Worm (Caenorhabditis elegans) whole organism, L4 larva: ENCODE data around the gene T14G8.2.

Experiments
- D1046.2 ChIP-seq: fragments of 200-800 bp; sonication (Bioruptor generic); IDR thresholded peaks from 2 replicates; pipeline ENCODE4 v1.3.6; 2022; ENCODE audit warnings: missing genetic modification characterization, missing compliant biosample characterization
- F10B5.3 ChIP-seq: sonication (generic microtip); optimal IDR thresholded peaks from 2 replicates; lab custom pipeline; 2016; ENCODE audit warnings: mild to moderate bottlenecking, missing genetic modification characterization, missing compliant biosample characterization
- T20F7.1 ChIP-seq: fragments of 200-800 bp; sonication (Bioruptor generic); optimal IDR thresholded peaks from 2 replicates; lab custom pipeline; 2018; ENCODE audit warnings: mild to moderate bottlenecking, missing genetic modification characterization, missing compliant biosample characterization
- T26A8.4 ChIP-seq: fragments of 200-800 bp; sonication (Bioruptor generic); IDR thresholded peaks from 2 replicates; pipeline ENCODE4 v1.3.6; 2022; ENCODE audit warnings: missing genetic modification characterization, missing compliant biosample characterization
- Y105C5A.15 ChIP-seq: fragments of 200-800 bp; sonication (Bioruptor generic); IDR thresholded peaks from 2 replicates; pipeline ENCODE4 v1.3.6; 2022; ENCODE audit warnings: missing genetic modification characterization, missing compliant biosample characterization
- Y75B8A.6 ChIP-seq: fragments of 200-800 bp; sonication (Bioruptor generic); IDR thresholded peaks from 2 replicates; pipeline ENCODE4 v1.3.6; 2022; ENCODE audit warnings: missing genetic modification reagents, missing genetic modification characterization, missing compliant biosample characterization
- ZK546.5 ChIP-seq, 2 experiments: sonication (generic microtip); optimal IDR thresholded peaks; 2 replicates each; lab custom pipeline; 2017; ENCODE audit warnings: missing biosample characterization in 2 of 2, missing genetic modification characterization in 2 of 2
- ama-1 ChIP-seq: fragments of 150-350 bp; optimal IDR thresholded peaks from 2 replicates; lab custom pipeline; 2014; ENCODE audit warnings: inconsistent platforms, mixed read lengths
- ceh-32 ChIP-seq: sonication (generic microtip); optimal IDR thresholded peaks from 2 replicates; lab custom pipeline; 2016; ENCODE audit warnings: mild to moderate bottlenecking, missing genetic modification characterization, missing compliant biosample characterization; ENCODE audit not compliant: poor library complexity
- ceh-44 ChIP-seq: fragments of 200-800 bp; sonication (Bioruptor generic); IDR thresholded peaks from 2 replicates; pipeline ENCODE4 v1.3.6; 2022; ENCODE audit warnings: missing genetic modification reagents, missing genetic modification characterization, missing compliant biosample characterization
- ceh-82 ChIP-seq: sonication (generic microtip); optimal IDR thresholded peaks from 2 replicates; lab custom pipeline; 2017; ENCODE audit warnings: missing biosample characterization, missing genetic modification characterization
- daf-12 ChIP-seq: fragments of 150-350 bp; optimal IDR thresholded peaks from 2 replicates; lab custom pipeline; 2014; ENCODE audit warnings: missing biosample characterization, missing genetic modification reagents, missing genetic modification characterization
- daf-16 ChIP-seq, 3 experiments: sonication (generic microtip); optimal IDR thresholded peaks; 2 replicates each; lab custom pipeline; 2016 to 2017; ENCODE audit warnings: missing genetic modification characterization in 3 of 3, missing genetic modification reagents in 3 of 3, mild to moderate bottlenecking in 2 of 3, missing compliant biosample characterization in 2 of 3, missing biosample characterization in 1 of 3, moderate library complexity in 1 of 3
- dmd-6 ChIP-seq: fragments of 200-800 bp; sonication (Bioruptor generic); IDR thresholded peaks from 2 replicates; pipeline ENCODE4 v1.3.6; 2022; ENCODE audit warnings: missing genetic modification reagents, missing genetic modification characterization, missing compliant biosample characterization
- dpl-1 ChIP-seq: fragments of 150-350 bp; optimal IDR thresholded peaks from 2 replicates; lab custom pipeline; 2014; ENCODE audit warnings: missing biosample characterization, missing genetic modification reagents, missing genetic modification characterization
- duxl-1 ChIP-seq: sonication (generic microtip); optimal IDR thresholded peaks from 2 replicates; lab custom pipeline; 2016; ENCODE audit warnings: mild to moderate bottlenecking, missing genetic modification characterization, moderate library complexity, missing compliant biosample characterization; ENCODE audit not compliant: poor library complexity
- dve-1 ChIP-seq: sonication (generic microtip); optimal IDR thresholded peaks from 2 replicates; lab custom pipeline; 2017; ENCODE audit warnings: antibody characterized with exemption, mild to moderate bottlenecking, missing genetic modification characterization, missing compliant biosample characterization; ENCODE audit not compliant: insufficient read depth
- egl-27 ChIP-seq: sonication (generic microtip); optimal IDR thresholded peaks from 3 replicates; lab custom pipeline; 2017; ENCODE audit warnings: missing biosample characterization, missing genetic modification reagents, missing genetic modification characterization
- gei-8 ChIP-seq: fragments of 200-800 bp; sonication (Bioruptor generic); optimal IDR thresholded peaks from 2 replicates; lab custom pipeline; 2018; ENCODE audit warnings: mild to moderate bottlenecking, missing genetic modification characterization, missing compliant biosample characterization
- hif-1 ChIP-seq, 2 experiments: sonication (generic microtip); optimal IDR thresholded peaks; 2 replicates each; lab custom pipeline; 2016 to 2017; ENCODE audit warnings: missing compliant biosample characterization in 2 of 2, missing genetic modification characterization in 2 of 2, missing genetic modification reagents in 2 of 2, missing genotype in 2 of 2, mild to moderate bottlenecking in 1 of 2
- hlh-11 ChIP-seq: fragments of 200-800 bp; sonication (Bioruptor generic); optimal IDR thresholded peaks from 2 replicates; lab custom pipeline; 2018; ENCODE audit warnings: mild to moderate bottlenecking, missing genetic modification characterization, missing compliant biosample characterization
- jun-1 ChIP-seq: fragments of 150-350 bp; optimal IDR thresholded peaks from 2 replicates; lab custom pipeline; 2014; ENCODE audit warnings: missing biosample characterization, missing genetic modification reagents, missing genetic modification characterization
- lin-1 ChIP-seq: fragments of 200-800 bp; sonication (Bioruptor generic); IDR thresholded peaks from 2 replicates; pipeline ENCODE4 v1.3.6; 2022; ENCODE audit warnings: missing genetic modification reagents, missing genetic modification characterization, missing compliant biosample characterization
- lin-15B ChIP-seq: fragments of 150-350 bp; sonication (generic microtip); optimal IDR thresholded peaks from 3 replicates; lab custom pipeline; 2014; ENCODE audit warnings: missing biosample characterization, missing genetic modification characterization
- lin-29 ChIP-seq: fragments of 200-800 bp; sonication (Bioruptor generic); IDR thresholded peaks from 2 replicates; pipeline ENCODE4 v1.3.6; 2022; ENCODE audit warnings: missing genetic modification reagents, missing genetic modification characterization, missing compliant biosample characterization
- lin-38 ChIP-seq: fragments of 200-800 bp; sonication (Bioruptor generic); IDR thresholded peaks from 2 replicates; pipeline ENCODE4 v1.3.6; 2022; ENCODE audit warnings: missing genetic modification reagents, missing genetic modification characterization, missing compliant biosample characterization
- lsy-2 ChIP-seq, 2 experiments: fragments of 150-350 bp in 1 of 2; sonication (generic microtip) in 1 of 2; optimal IDR thresholded peaks; 2 replicates each; lab custom pipeline; 2014 to 2017; ENCODE audit warnings: missing biosample characterization in 2 of 2, missing genetic modification characterization in 2 of 2
- madf-9 ChIP-seq: fragments of 200-800 bp; sonication (Bioruptor generic); conservative IDR thresholded peaks from 2 replicates; pipeline ENCODE4 v1.3.6; 2022; ENCODE audit warnings: missing genetic modification reagents, missing genetic modification characterization, missing compliant biosample characterization
- mep-1 ChIP-seq: fragments of 150-350 bp; sonication (generic microtip); optimal IDR thresholded peaks from 3 replicates; lab custom pipeline; 2014; ENCODE audit warnings: missing biosample characterization, missing genetic modification characterization
- mes-2 ChIP-seq: sonication (generic microtip); optimal IDR thresholded peaks from 2 replicates; lab custom pipeline; 2016; ENCODE audit warnings: missing genotype, mild to moderate bottlenecking, missing genetic modification characterization, missing compliant biosample characterization; ENCODE audit not compliant: poor library complexity, severe bottlenecking
- nhr-10 ChIP-seq: fragments of 150-350 bp; optimal IDR thresholded peaks from 2 replicates; lab custom pipeline; 2014; ENCODE audit warnings: missing biosample characterization, missing genetic modification characterization
- nhr-11 ChIP-seq: fragments of 150-350 bp; optimal IDR thresholded peaks from 2 replicates; lab custom pipeline; 2014; ENCODE audit warnings: missing biosample characterization, missing genetic modification characterization
- nhr-111 ChIP-seq: fragments of 200-800 bp; sonication (Bioruptor generic); optimal IDR thresholded peaks from 2 replicates; lab custom pipeline; 2018; ENCODE audit warnings: mild to moderate bottlenecking, missing genetic modification characterization, missing compliant biosample characterization
- nhr-28 ChIP-seq: fragments of 150-350 bp; optimal IDR thresholded peaks from 2 replicates; lab custom pipeline; 2014; ENCODE audit warnings: missing biosample characterization, missing genetic modification characterization
- nhr-41 ChIP-seq: fragments of 200-800 bp; sonication (Bioruptor generic); IDR thresholded peaks from 2 replicates; pipeline ENCODE4 v1.3.6; 2022; ENCODE audit warnings: missing genetic modification reagents, missing genetic modification characterization, missing compliant biosample characterization
- nhr-42 ChIP-seq: fragments of 200-800 bp; sonication (Bioruptor generic); IDR thresholded peaks from 2 replicates; pipeline ENCODE4 v1.3.6; 2022; ENCODE audit warnings: missing genetic modification characterization, missing compliant biosample characterization
- nhr-48 ChIP-seq: sonication (generic microtip); optimal IDR thresholded peaks from 2 replicates; lab custom pipeline; 2016; ENCODE audit warnings: mild to moderate bottlenecking, missing genetic modification characterization, missing compliant biosample characterization
- nhr-6 ChIP-seq: fragments of 150-350 bp; optimal IDR thresholded peaks from 2 replicates; lab custom pipeline; 2014; ENCODE audit warnings: missing biosample characterization, missing genetic modification characterization
- pha-4 ChIP-seq, 2 experiments: fragments of 150-350 bp in 1 of 2; fragments of 200-800 bp in 1 of 2; sonication (Bioruptor generic) in 1 of 2; IDR thresholded peaks in 1 of 2; optimal IDR thresholded peaks in 1 of 2; 2 replicates each; pipeline versions ENCODE4 v1.3.6 to Lab custom; 2014 to 2022; ENCODE audit warnings: missing genetic modification characterization in 2 of 2, missing genetic modification reagents in 2 of 2, missing biosample characterization in 1 of 2, missing compliant biosample characterization in 1 of 2
- php-3 ChIP-seq: fragments of 200-800 bp; sonication (Bioruptor generic); IDR thresholded peaks from 2 replicates; pipeline ENCODE4 v1.3.6; 2022; ENCODE audit warnings: missing genetic modification reagents, missing genetic modification characterization, missing compliant biosample characterization
- pqm-1 ChIP-seq: sonication (generic microtip); optimal IDR thresholded peaks from 2 replicates; lab custom pipeline; 2017; ENCODE audit warnings: missing biosample characterization, missing genetic modification characterization
- set-16 ChIP-seq: fragments of 200-800 bp; sonication (Bioruptor generic); IDR thresholded peaks from 2 replicates; pipeline ENCODE4 v1.3.6; 2022; ENCODE audit warnings: missing genetic modification reagents, missing genetic modification characterization, missing compliant biosample characterization
- spr-3 ChIP-seq: fragments of 200-800 bp; sonication (Bioruptor generic); optimal IDR thresholded peaks from 2 replicates; lab custom pipeline; 2018; ENCODE audit warnings: mild to moderate bottlenecking, missing genetic modification characterization, missing compliant biosample characterization
- tra-1 ChIP-seq: fragments of 200-800 bp; sonication (Bioruptor generic); IDR thresholded peaks from 2 replicates; pipeline ENCODE4 v1.3.6; 2022; ENCODE audit warnings: missing genetic modification reagents, missing genetic modification characterization, missing compliant biosample characterization
- unc-39 ChIP-seq: sonication (generic microtip); optimal IDR thresholded peaks from 2 replicates; lab custom pipeline; 2017; ENCODE audit warnings: missing biosample characterization, missing genetic modification characterization
- vab-7 ChIP-seq: fragments of 200-800 bp; sonication (Bioruptor generic); IDR thresholded peaks from 2 replicates; pipeline ENCODE4 v1.3.6; 2022; ENCODE audit warnings: missing genetic modification reagents, missing genetic modification characterization, missing compliant biosample characterization
- zag-1 ChIP-seq: fragments of 150-350 bp; optimal IDR thresholded peaks from 2 replicates; lab custom pipeline; 2014; ENCODE audit warnings: missing biosample characterization, missing genetic modification characterization

The T14G8.2 gene

ce11 chrX:12869412-12869811 is 11.6 kb downstream of the T14G8.2 start:
- peak in 1 of 2 experiments; percentile 71 for TF ChIP-seq daf-16 (GFP tag; optimal IDR thresholded peaks at IDR 0.05; lab: Kevin White, UChicago)
- TF ChIP-seq daf-16 (tag; optimal IDR thresholded peaks at IDR 0.05; lab: Kevin White, UChicago): peak; percentile 40
- TF ChIP-seq T20F7.1 (GFP tag; lab: Kevin White, UChicago): peak; percentile 58
- peak; percentile 22 for TF ChIP-seq hlh-11 (tag; lab: Kevin White, UChicago)
- TF ChIP-seq ceh-32: no peak
- TF ChIP-seq vab-7 (GFP tag; lab: Robert Waterston, UW): no peak
- TF ChIP-seq dmd-6 (GFP tag; lab: Robert Waterston, UW): peak; percentile 97
- peak; percentile 75; the same call in 1 of the 2 replicates for TF ChIP-seq tra-1 (GFP tag; lab: Robert Waterston, UW)
- TF ChIP-seq Y75B8A.6 (GFP tag; lab: Robert Waterston, UW): peak; percentile 37; the same call in 1 of the 2 replicates
- TF ChIP-seq nhr-28 (tag; lab: Kevin White, UChicago): peak; percentile 5
- no peak for TF ChIP-seq daf-12
- TF ChIP-seq lin-1: 0 out of 2 replicates have a peak, but pooled peaks have one; percentile 11
- TF ChIP-seq dve-1 (tag; lab: Kevin White, UChicago): peak; percentile 72

- TF ChIP-seq nhr-111: no peak
- no peak for TF ChIP-seq mep-1 (tag; lab: Kevin White, UChicago)
- no peak for TF ChIP-seq ceh-82
- TF ChIP-seq hlh-11 (tag; lab: Kevin White, UChicago): peak; percentile 76
- TF ChIP-seq ama-1: no peak
- no peak for TF ChIP-seq ceh-44 (GFP tag; lab: Robert Waterston, UW)
- no peak for TF ChIP-seq ZK546.5 (tag; optimal IDR thresholded peaks at IDR 0.05; lab: Kevin White, UChicago)
- TF ChIP-seq jun-1 (tag; lab: Kevin White, UChicago): no peak
- no peak for TF ChIP-seq nhr-41
- no peak for TF ChIP-seq madf-9 (GFP tag; lab: Robert Waterston, UW)
- TF ChIP-seq set-16 (GFP tag; lab: Robert Waterston, UW): no peak
- no peak for TF ChIP-seq lsy-2 (tag; optimal IDR thresholded peaks at IDR 0.05; lab: Kevin White, UChicago)
- TF ChIP-seq duxl-1 (tag; lab: Kevin White, UChicago): no peak
- no peak for TF ChIP-seq nhr-10
- no peak for TF ChIP-seq dpl-1 (GFP tag; lab: Kevin White, UChicago)
- 0 out of 2 replicates have a peak, but pooled peaks have one; percentile 10 for TF ChIP-seq lin-38 (GFP tag; lab: Robert Waterston, UW)
- no peak for TF ChIP-seq pha-4 (GFP tag; IDR thresholded peaks at IDR 0.05; lab: Robert Waterston, UW)
- TF ChIP-seq pha-4 (tag; optimal IDR thresholded peaks at IDR 0.05; lab: Kevin White, UChicago): no peak
- TF ChIP-seq nhr-6 (tag; lab: Kevin White, UChicago): no peak
- no peak for TF ChIP-seq T20F7.1 (GFP tag; lab: Kevin White, UChicago)
- TF ChIP-seq php-3: no peak
- TF ChIP-seq T26A8.4: no peak
- no peak for TF ChIP-seq F10B5.3
- TF ChIP-seq D1046.2 (GFP tag; lab: Robert Waterston, UW): no peak
- TF ChIP-seq mes-2 (tag; lab: Kevin White, UChicago): peak; percentile 12
- TF ChIP-seq Y105C5A.15 (GFP tag; lab: Robert Waterston, UW): no peak
- TF ChIP-seq lin-15B (tag; lab: Kevin White, UChicago): no peak
- no peak for TF ChIP-seq lin-29
- TF ChIP-seq hif-1 (tag; optimal IDR thresholded peaks at IDR 0.05; lab: Kevin White, UChicago): peak in 1 of 2 experiments; percentile 81
- TF ChIP-seq nhr-28 (tag; lab: Kevin White, UChicago): peak; percentile 48
- peak; percentile 41 for TF ChIP-seq nhr-11
- no peak for TF ChIP-seq gei-8
- no peak for TF ChIP-seq Y75B8A.6 (GFP tag; lab: Robert Waterston, UW)
- no peak for TF ChIP-seq nhr-48 (tag; lab: Kevin White, UChicago)
- TF ChIP-seq nhr-42 (GFP tag; lab: Robert Waterston, UW): no peak
- TF ChIP-seq zag-1 (tag; lab: Kevin White, UChicago): no peak
- TF ChIP-seq egl-27 (tag; lab: Kevin White, UChicago): no peak
- TF ChIP-seq pqm-1 (tag; lab: Kevin White, UChicago): peak; percentile 95
- no peak for TF ChIP-seq unc-39
- TF ChIP-seq spr-3 (GFP tag; lab: Kevin White, UChicago): no peak
These were observed 12.1 kb downstream of the T14G8.2 start for ce11 chrX:12869827-12870394.
